Worm (Caenorhabditis elegans): ENCODE data around the gene Y39B6A.13.

- TF ChIP-seq unc-62 (GFP tag; optimal IDR thresholded peaks at IDR 0.05) = no peak
- no peak for TF ChIP-seq ztf-11 (tag; optimal IDR thresholded peaks at IDR 0.05)
- TF ChIP-seq pha-4 (tag; optimal IDR thresholded peaks at IDR 0.05) = no peak
These were observed 34.6 kb upstream of the Y39B6A.13 start, which contains the start of gene tsp-13 for ce11 chrV:19153806-19154205.

Data from whole organism, mixed stage, embryonic.